Fruit fly (Drosophila melanogaster) S2 (cell line): ENCODE results near the gene Pi3K68D.

Experiments
- CG8478 ChIP-seq: fragments of >200 bp; optimal IDR thresholded peaks from 2 replicates; lab custom pipeline; 2018
- CTCF ChIP-seq, 2 experiments: fragments of >200 bp; optimal IDR thresholded peaks; 2 replicates each; lab custom pipeline; 2018

DNA sequence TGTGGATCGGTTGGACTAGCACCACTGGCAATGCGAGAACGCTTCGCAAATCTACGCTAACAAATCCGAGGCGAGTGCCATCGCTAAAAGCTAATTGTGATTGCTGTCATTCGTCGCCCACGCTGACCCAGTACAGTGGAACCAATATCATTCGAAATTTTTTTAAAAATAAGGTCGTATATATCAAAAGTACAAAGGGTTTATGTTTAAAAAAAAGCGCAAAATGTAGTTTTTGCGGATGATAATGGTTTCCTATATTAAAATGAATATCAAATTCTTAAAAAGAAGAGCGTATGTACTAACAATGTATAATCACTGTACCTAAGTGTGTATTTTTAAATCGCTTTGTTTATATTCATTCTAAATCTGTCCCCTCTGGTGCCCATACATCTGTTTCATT is 4.5 kb downstream of the Pi3K68D start:
- TF ChIP-seq CTCF (optimal IDR thresholded peaks at IDR 0.05; lab: Kevin White, UChicago) (no peak), CG8478 (lab: Kevin White, UChicago) (no peak)
